Fruit fly (Drosophila melanogaster) whole organism, adult: ENCODE results near the gene beta-Spec.

Experiments used
- CG11617 ChIP-seq: fragments of 200-800 bp; sonication (Bioruptor generic); optimal IDR thresholded peaks from 2 replicates; lab custom pipeline; 2017; ENCODE audit warnings: mild to moderate bottlenecking, missing biosample characterization, missing genetic modification reagents, missing genetic modification characterization
- CG14711 ChIP-seq: fragments of 200-800 bp; sonication (Bioruptor generic); optimal IDR thresholded peaks from 2 replicates; lab custom pipeline; 2018; ENCODE audit warnings: missing biosample characterization, mild to moderate bottlenecking, missing genetic modification characterization, moderate library complexity
- CG33017 ChIP-seq: fragments of 200-800 bp; sonication (Bioruptor generic); optimal IDR thresholded peaks from 2 replicates; lab custom pipeline; 2018; ENCODE audit warnings: missing biosample characterization, mild to moderate bottlenecking, missing genetic modification characterization, moderate library complexity
- CG7045 ChIP-seq: fragments of 200-800 bp; sonication (Bioruptor generic); optimal IDR thresholded peaks from 2 replicates; lab custom pipeline; 2017; ENCODE audit warnings: missing biosample characterization, mild to moderate bottlenecking, missing genetic modification characterization
- CG7101 ChIP-seq: fragments of 200-800 bp; sonication (Bioruptor generic); optimal IDR thresholded peaks from 2 replicates; lab custom pipeline; 2018; ENCODE audit warnings: missing biosample characterization, mild to moderate bottlenecking, missing genetic modification characterization, moderate library complexity
- Clk ChIP-seq: fragments of 200-800 bp; sonication (Bioruptor generic); optimal IDR thresholded peaks from 2 replicates; lab custom pipeline; 2017; ENCODE audit warnings: missing biosample characterization, missing genetic modification characterization
- Hr96 ChIP-seq: fragments of 200-800 bp; sonication (Bioruptor generic); optimal IDR thresholded peaks from 2 replicates; lab custom pipeline; 2016; ENCODE audit warnings: missing biosample characterization, missing genetic modification characterization
- Mnt ChIP-seq: fragments of 200-800 bp; sonication (Bioruptor generic); optimal IDR thresholded peaks from 2 replicates; lab custom pipeline; 2016; ENCODE audit warnings: missing biosample characterization, mild to moderate bottlenecking, missing genetic modification characterization
- bab1 ChIP-seq: fragments of 200-800 bp; sonication (Bioruptor generic); optimal IDR thresholded peaks from 3 replicates; lab custom pipeline; 2019; ENCODE audit warnings: missing biosample characterization, mild to moderate bottlenecking, missing genetic modification characterization, moderate library complexity
- cnc ChIP-seq, 2 experiments: fragments of >200 bp; optimal IDR thresholded peaks; 2 replicates each; lab custom pipeline; 2017
- kay ChIP-seq: fragments of 200-800 bp; sonication (Bioruptor generic); peaks from one replicate; lab custom pipeline; 2016; ENCODE audit warnings: missing biosample characterization, missing genetic modification characterization, borderline replicate concordance
- ovo ChIP-seq: fragments of 200-800 bp; sonication (Bioruptor generic); optimal IDR thresholded peaks from 2 replicates; lab custom pipeline; 2016; ENCODE audit warnings: missing biosample characterization, missing genetic modification characterization
- pad ChIP-seq: fragments of 200-800 bp; sonication (Bioruptor generic); optimal IDR thresholded peaks from 3 replicates; lab custom pipeline; 2017; ENCODE audit warnings: missing biosample characterization, missing genetic modification characterization, mild to moderate bottlenecking, moderate library complexity, missing genetic modification reagents
- toe ChIP-seq: fragments of 200-800 bp; sonication (Bioruptor generic); optimal IDR thresholded peaks from 2 replicates; lab custom pipeline; 2016; ENCODE audit warnings: missing biosample characterization, missing genetic modification characterization

DNA sequence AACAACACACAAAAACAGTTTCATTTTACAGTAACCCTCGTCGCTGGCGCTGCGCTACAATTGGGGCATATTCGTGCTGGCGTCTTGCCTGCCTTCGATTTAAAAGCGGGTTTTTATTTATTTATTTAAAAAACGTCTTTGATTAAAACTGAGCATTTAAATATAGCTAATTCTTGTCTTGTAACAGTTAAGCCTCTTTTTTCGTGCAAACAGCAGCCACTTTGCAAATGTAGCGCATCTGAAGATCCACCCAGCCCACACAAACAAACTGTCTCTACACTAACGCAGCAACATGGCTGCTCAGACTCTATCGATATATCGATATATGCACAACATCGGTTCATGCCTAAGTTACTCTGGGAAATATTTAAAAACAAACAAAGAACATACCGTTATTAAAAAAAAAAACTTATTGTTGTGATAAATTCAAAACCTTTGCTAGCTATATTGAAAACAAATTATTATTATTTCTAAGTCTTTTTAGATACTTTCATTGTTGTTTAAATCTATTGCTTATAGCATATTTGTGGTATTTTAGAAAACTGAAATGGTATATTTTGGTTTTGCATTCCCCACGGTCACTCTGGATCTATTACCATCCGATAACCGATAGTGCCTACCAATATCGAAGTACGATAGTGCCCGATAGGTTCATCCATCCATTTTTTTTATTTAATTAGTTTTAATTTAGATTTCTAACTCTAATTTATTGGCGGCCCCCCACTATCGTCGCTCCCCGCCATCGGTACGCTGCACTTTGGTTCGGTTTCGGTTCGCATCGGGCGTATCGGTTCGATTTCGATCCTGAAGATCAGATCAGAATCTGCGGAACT lies 45.8 kb downstream of the beta-Spec start, which contains the start of the genes CG8188 and par-6:
- TF ChIP-seq CG14711 (tag; lab: Kevin White, UChicago), result peak; percentile 79
- peak; percentile 96 for TF ChIP-seq bab1 (GFP tag; lab: Kevin White, UChicago)
- no peak for TF ChIP-seq cnc (optimal IDR thresholded peaks at IDR 0.05; lab: Kevin White, UChicago)
- peak; percentile 77 for TF ChIP-seq CG33017 (tag; lab: Kevin White, UChicago)
- TF ChIP-seq Clk (GFP tag; lab: Kevin White, UChicago), result peak; percentile 12
- TF ChIP-seq toe (GFP tag; lab: Kevin White, UChicago), result peak; percentile 91
- TF ChIP-seq CG11617 (GFP tag; lab: Kevin White, UChicago), result peak; percentile 89
- TF ChIP-seq CG7045, result peak; percentile 74
- peak; percentile 92 for TF ChIP-seq Mnt (GFP tag; lab: Kevin White, UChicago)
- peak; percentile 20 for TF ChIP-seq kay (GFP tag; lab: Kevin White, UChicago)
- TF ChIP-seq Hr96, result no peak
- peak; percentile 76 for TF ChIP-seq pad
- TF ChIP-seq ovo (GFP tag; lab: Kevin White, UChicago), result peak; percentile 94
- TF ChIP-seq CG7101 (tag; lab: Kevin White, UChicago), result peak; percentile 93
